Fruit fly (Drosophila melanogaster): Measurements from ENCODE around the gene Wdr33.

The Wdr33 gene

dm6 chr3R:5632182-5632581 is 28.3 kb upstream of the Wdr33 start, which contains the start of gene CG31549:
TSS of gene CG31549 (plus strand) at chr3R:5632192.
- TF ChIP-seq CTCF (optimal IDR thresholded peaks at IDR 0.05) (no peak), CG8478 (optimal IDR thresholded peaks at IDR 0.05) (no peak)

DNA sequence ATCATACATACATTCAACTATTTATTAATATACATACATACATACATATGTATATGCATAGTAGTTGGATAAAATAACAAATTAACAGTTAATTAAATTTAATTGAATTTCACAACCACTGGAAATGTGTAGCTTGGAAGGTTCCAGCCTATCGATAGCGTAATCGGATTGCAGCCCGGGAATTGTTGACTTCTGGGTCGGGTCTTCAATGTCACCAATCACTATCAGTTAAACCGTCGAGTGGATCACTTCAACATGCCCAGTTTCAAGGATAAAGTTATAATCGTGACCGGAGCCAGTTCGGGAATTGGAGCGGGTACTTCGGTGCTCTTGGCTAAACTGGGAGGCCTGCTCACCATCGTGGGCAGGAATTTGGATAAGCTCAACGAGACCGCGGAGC is 27.0 kb upstream of the Wdr33 start, which contains the start of gene CG12171:
TSS of gene CG12171 (plus strand) at position 191 of the 400 bp plus-strand sequence.
- no peak for TF ChIP-seq CTCF (optimal IDR thresholded peaks at IDR 0.05)
- no peak for TF ChIP-seq CG8478 (optimal IDR thresholded peaks at IDR 0.05)

dm6 chr3R:5635524-5635923 is 24.9 kb upstream of the Wdr33 start, which contains the start of gene CG31546:
TSS of gene CG31546 (minus strand) at chr3R:5635624.
- TF ChIP-seq CTCF (optimal IDR thresholded peaks at IDR 0.05): no peak
- no peak for TF ChIP-seq CG8478 (optimal IDR thresholded peaks at IDR 0.05)

- TF ChIP-seq CTCF (optimal IDR thresholded peaks at IDR 0.05) (no peak), CG8478 (optimal IDR thresholded peaks at IDR 0.05) (no peak)
Observed at dm6 chr3R:5636519-5637430, 23.7 kb upstream of the Wdr33 start, which contains the start of the genes CG31548 and CG12170. TSS of gene CG31548 (minus strand) at chr3R:5636852. TSS of gene CG12170 (plus strand) at chr3R:5637234.

DNA sequence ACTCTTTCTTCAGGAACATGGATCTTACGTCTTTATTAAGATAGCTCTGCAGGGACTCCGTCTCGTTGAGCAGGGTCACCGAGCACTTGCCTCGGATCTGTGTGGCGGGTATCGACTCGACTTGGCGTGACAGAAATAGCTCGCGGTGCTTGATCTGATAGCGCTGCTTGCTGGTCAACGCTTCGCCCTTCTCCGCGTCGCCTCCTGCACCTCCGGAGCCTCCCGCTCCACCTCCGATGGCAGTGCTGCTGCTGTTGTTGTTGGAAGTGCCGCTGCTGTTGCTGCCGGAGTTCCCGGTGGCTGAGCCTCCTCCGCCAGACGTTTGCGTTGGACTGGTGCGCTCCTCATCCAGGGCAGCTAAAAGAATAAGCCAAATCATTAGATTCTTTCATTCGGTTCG is 17.0 kb upstream of the Wdr33 start:
- TF ChIP-seq CTCF (optimal IDR thresholded peaks at IDR 0.05) (no peak), CG8478 (optimal IDR thresholded peaks at IDR 0.05) (no peak)

- no peak for TF ChIP-seq CTCF (optimal IDR thresholded peaks at IDR 0.05)
- TF ChIP-seq CG8478 (optimal IDR thresholded peaks at IDR 0.05): no peak
Observed at dm6 chr3R:5647705-5648568, 12.5 kb upstream of the Wdr33 start.

dm6 chr3R:5648569-5649476 is 11.6 kb upstream of the Wdr33 start, which contains the start of the genes MTA1-like and Sec23:
TSS of gene MTA1-like (minus strand) at chr3R:5648738.
TSS of gene Sec23 (plus strand) at chr3R:5649065.
- TF ChIP-seq CG8478 (optimal IDR thresholded peaks at IDR 0.05) (no peak), CTCF (optimal IDR thresholded peaks at IDR 0.05) (no peak)

DNA sequence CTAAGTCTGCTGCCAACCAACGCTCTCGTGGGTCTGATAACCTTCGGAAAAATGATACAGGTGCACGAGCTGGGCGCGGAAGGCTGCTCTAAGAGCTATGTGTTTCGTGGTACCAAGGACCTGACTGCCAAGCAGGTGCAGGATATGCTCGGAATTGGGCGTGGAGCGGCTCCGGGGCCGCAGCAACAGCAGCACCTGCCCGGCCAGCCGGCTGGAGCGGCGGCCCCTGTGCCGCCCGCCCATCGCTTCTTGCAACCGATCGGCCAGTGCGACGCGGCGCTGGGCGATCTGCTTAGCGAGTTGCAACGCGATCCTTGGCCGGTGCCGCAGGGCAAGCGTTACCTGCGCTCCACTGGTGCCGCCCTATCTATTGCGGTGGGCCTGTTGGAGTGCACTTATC is 10.5 kb upstream of the Wdr33 start:
- TF ChIP-seq CTCF (optimal IDR thresholded peaks at IDR 0.05): no peak
- TF ChIP-seq CG8478 (optimal IDR thresholded peaks at IDR 0.05): no peak

DNA sequence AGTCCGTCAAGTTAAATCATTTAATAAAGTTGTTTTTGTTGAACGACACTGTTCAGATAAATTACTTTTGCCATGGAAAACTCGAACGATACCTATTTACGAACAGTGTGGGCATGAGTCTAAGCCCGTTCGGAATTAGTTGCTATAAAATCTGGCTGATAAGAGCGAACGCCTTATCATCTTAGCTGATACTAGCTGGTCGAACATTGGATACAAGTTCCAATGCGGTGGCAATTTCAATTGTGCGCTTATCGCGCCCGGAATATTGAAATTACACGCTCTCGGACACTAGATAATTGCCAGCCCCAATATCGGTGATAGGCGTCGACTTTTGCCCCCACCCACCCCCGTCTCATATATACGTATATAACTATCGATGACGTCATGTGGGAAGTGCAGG is 6.5 kb upstream of the Wdr33 start:
- no peak for TF ChIP-seq CG8478 (optimal IDR thresholded peaks at IDR 0.05)
- no peak for TF ChIP-seq CTCF (optimal IDR thresholded peaks at IDR 0.05)

- no peak for TF ChIP-seq CG8478 (optimal IDR thresholded peaks at IDR 0.05)
- no peak for TF ChIP-seq CTCF (optimal IDR thresholded peaks at IDR 0.05)
Observed at dm6 chr3R:5654692-5655181, 5.7 kb upstream of the Wdr33 start, which contains the start of the genes elm and MED27. TSS of gene elm (minus strand) at chr3R:5654861. TSS of gene MED27 (plus strand) at chr3R:5655139.

DNA sequence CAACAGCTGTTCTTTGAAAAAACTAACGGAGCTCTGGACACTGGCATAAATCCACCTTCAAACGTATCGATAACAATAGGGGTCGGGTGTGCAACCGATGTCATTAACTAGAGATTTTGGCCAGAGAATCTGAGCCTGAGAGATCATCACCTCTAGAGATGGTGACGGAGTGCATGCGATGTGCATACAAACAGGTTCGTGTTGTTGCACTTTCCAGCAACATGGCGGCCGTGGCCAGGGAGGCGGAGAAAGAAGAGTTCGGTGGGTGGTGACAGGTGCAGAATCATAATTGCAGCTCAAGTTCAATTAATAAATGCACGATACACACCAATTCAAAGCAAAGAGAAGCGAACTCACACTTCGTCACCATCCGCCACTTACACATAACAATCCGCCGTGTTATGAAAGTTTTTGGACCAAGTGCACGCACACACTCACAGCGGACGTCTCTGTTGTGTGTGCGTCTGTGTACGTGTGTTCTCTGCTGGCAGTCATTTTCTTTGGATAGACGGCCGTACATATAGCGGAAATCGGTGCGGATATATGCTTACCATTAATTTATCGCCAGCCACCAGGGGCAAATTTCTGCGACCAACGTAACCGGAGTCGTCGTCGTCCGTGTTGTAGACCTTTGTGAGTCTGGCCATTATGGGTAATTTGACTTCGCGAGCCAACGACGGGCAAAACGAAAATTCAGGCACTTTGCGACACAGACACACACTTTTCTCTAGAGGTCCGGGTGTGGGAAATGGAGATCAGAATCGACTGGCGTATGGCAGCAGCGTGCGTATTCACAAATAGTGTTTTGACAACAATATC is 1.2 kb upstream of the Wdr33 start:
- TF ChIP-seq CG8478 (optimal IDR thresholded peaks at IDR 0.05) (no peak), CTCF (optimal IDR thresholded peaks at IDR 0.05) (no peak)

dm6 chr3R:5659829-5660197 is 622 bp upstream of the Wdr33 start, which contains the start of gene CG2182:
TSS of gene CG2182 (minus strand) at chr3R:5659912.
- no peak for TF ChIP-seq CTCF (optimal IDR thresholded peaks at IDR 0.05)
- TF ChIP-seq CG8478 (optimal IDR thresholded peaks at IDR 0.05): no peak

Measured in S2 (cell line).